Fruit fly (Drosophila melanogaster) whole organism, pupa: Measurements from ENCODE around the gene CG32452.

ENCODE experiments used
- CG12605 ChIP-seq: fragments of 200-800 bp; sonication (Bioruptor generic); IDR thresholded peaks from 2 replicates; pipeline ENCODE4 v1.3.6; 2022; ENCODE audit warnings: missing biosample characterization, missing genetic modification characterization
- CG13204 ChIP-seq: fragments of 200-800 bp; sonication (Bioruptor generic); optimal IDR thresholded peaks from 2 replicates; lab custom pipeline; 2018; ENCODE audit warnings: missing biosample characterization, mild to moderate bottlenecking, missing genetic modification characterization, moderate library complexity
- CG15710 ChIP-seq: fragments of 200-800 bp; sonication (Bioruptor generic); optimal IDR thresholded peaks from 2 replicates; lab custom pipeline; 2018; ENCODE audit warnings: missing biosample characterization, mild to moderate bottlenecking, missing genetic modification characterization, moderate library complexity
- CG8159 ChIP-seq: fragments of 200-800 bp; sonication (Bioruptor generic); optimal IDR thresholded peaks from 3 replicates; lab custom pipeline; 2018; ENCODE audit warnings: missing biosample characterization, mild to moderate bottlenecking, missing genetic modification characterization, moderate library complexity
- fd96Ca ChIP-seq: fragments of 200-800 bp; sonication (Bioruptor generic); IDR thresholded peaks from 3 replicates; pipeline ENCODE4 v1.3.6; 2022; ENCODE audit warnings: missing biosample characterization, missing genetic modification characterization
- gl ChIP-seq: fragments of 200-800 bp; sonication (Bioruptor generic); optimal IDR thresholded peaks from 2 replicates; lab custom pipeline; 2018; ENCODE audit warnings: missing biosample characterization, mild to moderate bottlenecking, missing genetic modification characterization

DNA sequence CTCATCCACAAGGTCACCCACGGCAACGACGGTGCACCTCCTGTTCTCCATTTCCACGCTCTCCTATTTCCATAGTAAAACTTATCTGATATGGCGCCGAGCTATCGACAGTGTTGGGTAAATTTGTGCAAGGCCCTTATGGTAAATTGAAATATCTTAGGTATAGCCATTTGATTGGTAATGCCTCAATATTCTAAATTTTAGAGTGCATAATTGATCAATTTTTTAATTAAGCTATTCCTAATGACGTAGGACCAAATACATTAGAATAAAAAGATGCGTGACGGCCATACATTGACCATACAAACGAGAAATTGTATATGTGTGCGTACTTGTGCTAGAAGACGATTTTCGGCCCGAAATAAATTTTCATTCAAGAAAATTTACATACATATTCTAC lies 4.5 kb downstream of the CG32452 start, which contains the start of gene CG14451:
- no peak for TF ChIP-seq CG13204 (GFP tag; lab: Kevin White, UChicago)
- TF ChIP-seq fd96Ca (GFP tag; lab: Robert Waterston, UW), result no peak
- no peak for TF ChIP-seq CG15710
- TF ChIP-seq CG12605 (GFP tag; lab: Robert Waterston, UW), result no peak
- TF ChIP-seq gl, result no peak
- TF ChIP-seq CG8159 (tag; lab: Kevin White, UChicago), result no peak
